Worm (Caenorhabditis elegans) whole organism, early embryonic: ENCODE data around the gene F26G1.11.

ENCODE experiments used
- F13C5.2 ChIP-seq: sonication (generic microtip); optimal IDR thresholded peaks from 2 replicates; lab custom pipeline; 2017; ENCODE audit warnings: mild to moderate bottlenecking, missing genetic modification characterization, inconsistent platforms, missing compliant biosample characterization
- aly-1 ChIP-seq: sonication (generic microtip); optimal IDR thresholded peaks from 2 replicates; lab custom pipeline; 2016; ENCODE audit warnings: missing genetic modification characterization, missing compliant biosample characterization
- ama-1 ChIP-seq: fragments of 150-350 bp; optimal IDR thresholded peaks from 2 replicates; lab custom pipeline; 2014
- flt-1 ChIP-seq: fragments of 200-800 bp; sonication (Bioruptor generic); IDR thresholded peaks from 2 replicates; pipeline ENCODE4 v1.3.6; 2022; ENCODE audit warnings: missing genetic modification characterization, missing compliant biosample characterization
- hnd-1 ChIP-seq: sonication (generic microtip); optimal IDR thresholded peaks from 2 replicates; lab custom pipeline; 2016; ENCODE audit warnings: missing genetic modification characterization, missing compliant biosample characterization
- tbx-11 ChIP-seq: fragments of 200-800 bp; sonication (Bioruptor generic); IDR thresholded peaks from 2 replicates; pipeline ENCODE4 v1.3.6; 2022; ENCODE audit warnings: missing genetic modification characterization, missing compliant biosample characterization
- tra-4 ChIP-seq: sonication (generic microtip); optimal IDR thresholded peaks from 2 replicates; lab custom pipeline; 2017; ENCODE audit warnings: missing genetic modification characterization, missing compliant biosample characterization

DNA sequence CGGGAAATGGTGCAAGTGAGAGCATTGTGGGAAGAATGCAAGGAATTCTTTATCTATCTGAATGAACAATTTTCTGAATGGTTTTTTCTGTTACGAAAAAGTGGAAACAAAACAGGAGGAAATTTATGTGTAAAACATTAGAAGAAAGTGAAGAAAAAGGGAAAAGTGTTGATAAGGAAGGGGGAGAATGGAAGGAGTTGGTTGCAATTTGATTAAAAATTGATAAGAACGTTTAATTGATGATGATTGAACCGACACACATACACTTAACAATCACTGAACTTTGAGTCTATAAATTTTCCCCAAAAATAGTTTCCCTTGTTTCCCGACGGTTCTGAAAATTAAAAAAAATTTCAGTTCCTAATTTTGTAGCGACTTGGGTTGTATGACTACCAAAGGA, 26.0 kb downstream of the F26G1.11 start:
- no peak for TF ChIP-seq aly-1
- no peak for TF ChIP-seq ama-1 (lab: Kevin White, UChicago)
- TF ChIP-seq hnd-1, result no peak
- no peak for TF ChIP-seq tbx-11 (GFP tag; lab: Robert Waterston, UW)
- TF ChIP-seq tra-4 (tag; lab: Kevin White, UChicago), result no peak
- TF ChIP-seq flt-1, result no peak
- no peak for TF ChIP-seq F13C5.2 (tag; lab: Kevin White, UChicago)
